Worm (Caenorhabditis elegans) whole organism, mixed stage, embryonic: ENCODE measurements around the gene dhs-28.

ENCODE experiments used
- M03D4.4 ChIP-seq: sonication (generic microtip); optimal IDR thresholded peaks from 2 replicates; lab custom pipeline; 2017; ENCODE audit warnings: mild to moderate bottlenecking, missing genetic modification characterization, missing compliant biosample characterization
- blmp-1 ChIP-seq: fragments of 150-350 bp; optimal IDR thresholded peaks from 2 replicates; lab custom pipeline; 2014; ENCODE audit warnings: missing biosample characterization, missing genetic modification characterization
- drap-1 ChIP-seq: fragments of 200-800 bp; sonication (Bioruptor generic); optimal IDR thresholded peaks from 3 replicates; lab custom pipeline; 2018; ENCODE audit warnings: mild to moderate bottlenecking, missing genetic modification characterization, missing compliant biosample characterization
- elt-1 ChIP-seq: sonication (generic microtip); optimal IDR thresholded peaks from 2 replicates; lab custom pipeline; 2017; ENCODE audit warnings: missing genetic modification characterization, mild to moderate bottlenecking, missing compliant biosample characterization, antibody characterized with exemption, moderate library complexity, borderline replicate concordance; ENCODE audit not compliant: insufficient read depth
- elt-3 ChIP-seq: fragments of 150-350 bp; optimal IDR thresholded peaks from 2 replicates; lab custom pipeline; 2014; ENCODE audit warnings: missing biosample characterization, missing genetic modification characterization
- lin-13 ChIP-seq: fragments of 150-350 bp; optimal IDR thresholded peaks from 2 replicates; lab custom pipeline; 2014; ENCODE audit warnings: missing biosample characterization, missing genetic modification characterization
- nhr-237 ChIP-seq: fragments of 150-350 bp; optimal IDR thresholded peaks from 2 replicates; lab custom pipeline; 2014; ENCODE audit warnings: missing biosample characterization, missing genetic modification characterization
- nhr-28 ChIP-seq: fragments of 150-350 bp; optimal IDR thresholded peaks from 2 replicates; lab custom pipeline; 2014; ENCODE audit warnings: missing biosample characterization, missing genetic modification characterization
- sem-2 ChIP-seq: fragments of 200-800 bp; sonication (Bioruptor generic); optimal IDR thresholded peaks from 2 replicates; lab custom pipeline; 2018; ENCODE audit warnings: mild to moderate bottlenecking, missing genetic modification characterization, missing compliant biosample characterization
- unc-120 ChIP-seq: sonication (generic microtip); optimal IDR thresholded peaks from 2 replicates; lab custom pipeline; 2017; ENCODE audit warnings: missing genetic modification characterization, missing compliant biosample characterization; ENCODE audit not compliant: poor library complexity, severe bottlenecking
- unc-62 ChIP-seq: fragments of 150-350 bp; optimal IDR thresholded peaks from 2 replicates; lab custom pipeline; 2014; ENCODE audit warnings: missing biosample characterization, missing genetic modification reagents, missing genetic modification characterization
- ztf-11 ChIP-seq: fragments of 150-350 bp; optimal IDR thresholded peaks from 2 replicates; lab custom pipeline; 2014; ENCODE audit warnings: missing biosample characterization, missing genetic modification characterization

DNA sequence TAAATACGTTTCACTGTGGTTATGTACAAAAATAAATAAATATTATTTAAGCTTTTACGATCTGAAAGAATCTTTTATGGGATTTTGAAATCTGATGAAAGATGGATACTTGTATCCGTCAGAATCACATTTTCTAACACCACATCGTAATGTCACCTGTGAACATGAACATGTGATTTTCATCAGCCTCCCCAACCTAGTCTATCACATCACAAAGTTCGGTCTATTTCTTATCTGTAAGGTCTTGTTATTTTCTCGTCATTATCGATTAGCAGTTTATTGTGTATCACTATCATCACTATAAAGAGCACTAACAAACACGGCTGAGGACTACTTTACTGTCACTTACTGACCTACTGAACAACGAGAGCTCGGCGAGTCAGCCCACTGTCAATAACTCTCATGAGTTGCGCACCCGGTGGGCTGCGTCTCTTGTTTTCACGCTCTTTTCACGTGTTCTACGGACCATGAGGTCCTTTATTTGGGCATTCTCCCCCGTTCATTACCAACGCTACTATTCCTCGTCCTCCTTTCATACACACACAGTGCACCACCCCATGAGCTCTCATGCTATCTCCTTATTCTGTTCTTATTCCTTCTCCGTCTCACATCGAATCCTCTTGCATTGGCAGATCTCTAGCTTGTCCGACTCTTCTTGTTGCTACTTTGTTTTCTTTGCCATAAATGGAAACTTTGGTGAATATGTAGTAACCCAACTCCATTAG, 10.9 kb upstream of the dhs-28 start:
- TF ChIP-seq blmp-1 (tag; lab: Kevin White, UChicago) (no peak), lin-13 (tag; lab: Kevin White, UChicago) (no peak), nhr-237 (no peak), nhr-28 (tag; lab: Kevin White, UChicago) (no peak), elt-1 (tag; lab: Kevin White, UChicago) (no peak), unc-120 (no peak), drap-1 (GFP tag; lab: Kevin White, UChicago) (peak; percentile 22), M03D4.4 (tag; lab: Kevin White, UChicago) (no peak), elt-3 (tag; lab: Kevin White, UChicago) (no peak), unc-62 (GFP tag; lab: Kevin White, UChicago) (no peak), sem-2 (GFP tag; lab: Kevin White, UChicago) (no peak), ztf-11 (tag; lab: Kevin White, UChicago) (no peak)
